Worm (Caenorhabditis elegans): ENCODE measurements around the gene fbxa-67.

- TF ChIP-seq daf-12 (tag; optimal IDR thresholded peaks at IDR 0.05), result no peak
- TF ChIP-seq pqm-1 (tag; optimal IDR thresholded peaks at IDR 0.05), result no peak
- no peak for TF ChIP-seq attf-4 (tag; optimal IDR thresholded peaks at IDR 0.05)
- TF ChIP-seq nhr-11 (tag; optimal IDR thresholded peaks at IDR 0.05), result no peak
- TF ChIP-seq nhr-237 (tag; optimal IDR thresholded peaks at IDR 0.05), result no peak
- no peak for TF ChIP-seq lin-13 (GFP tag; optimal IDR thresholded peaks at IDR 0.05)
Observed at ce11 chrIII:907311-907710, 43.2 kb downstream of the fbxa-67 start, which contains the start of gene F23H11.4.

Data from whole organism, L4 larva.